Worm (Caenorhabditis elegans): ENCODE measurements around the gene hsp-12.3.
A peak's percentile ranks its signal among the peaks of the same experiment; 100 is the strongest.

DNA sequence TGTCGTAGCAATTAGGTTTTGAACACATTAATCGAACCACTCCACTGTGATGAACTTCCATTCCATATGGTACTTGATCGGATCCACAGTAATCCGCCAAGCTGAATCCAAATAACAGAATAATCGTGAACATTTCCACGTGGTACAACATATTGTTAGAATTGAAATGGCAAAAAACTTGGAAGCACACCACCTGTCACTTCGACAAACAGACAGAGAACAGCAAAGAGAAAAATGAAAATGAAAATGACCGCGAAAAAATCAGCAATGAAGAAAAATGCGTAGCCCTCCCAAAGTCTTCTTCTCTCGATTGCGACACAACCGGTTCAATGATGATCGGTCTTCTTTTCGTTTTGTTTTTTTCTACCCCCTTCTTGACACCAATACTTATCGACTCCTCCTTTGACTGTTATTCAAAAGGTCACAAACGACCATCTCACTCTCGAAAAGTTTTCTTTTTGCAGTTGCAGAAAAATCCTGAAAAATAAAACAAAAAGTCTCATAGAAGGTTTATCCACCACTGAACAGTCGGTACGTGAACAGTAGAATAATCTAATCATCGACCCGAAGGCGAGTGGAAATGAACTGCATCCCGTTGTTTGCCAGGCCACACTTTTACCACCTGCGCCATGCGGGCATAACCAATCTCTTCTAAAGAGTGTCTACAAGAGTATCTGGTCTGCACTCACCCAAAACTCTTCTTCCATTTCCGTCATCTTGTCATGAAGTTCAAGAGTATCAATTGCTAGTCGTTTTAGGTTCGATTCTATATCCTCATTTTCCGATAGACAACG lies 32.0 kb upstream of the hsp-12.3 start, which contains the start of gene wrt-3:
- TF ChIP-seq ama-1 (optimal IDR thresholded peaks at IDR 0.05), result no peak
- peak; percentile 93 for TF ChIP-seq ceh-13 (GFP tag; optimal IDR thresholded peaks at IDR 0.05)
- peak; percentile 87 for TF ChIP-seq hnd-1 (tag; optimal IDR thresholded peaks at IDR 0.05)
- peak; percentile 95 for TF ChIP-seq flt-1 (GFP tag; IDR thresholded peaks at IDR 0.05)
- peak; percentile 91 for TF ChIP-seq F13C5.2 (tag; optimal IDR thresholded peaks at IDR 0.05)
- TF ChIP-seq scrt-1 (GFP tag; IDR thresholded peaks at IDR 0.05), result peak; percentile 99
- peak; percentile 92 for TF ChIP-seq B0310.2 (tag; optimal IDR thresholded peaks at IDR 0.05)
- peak; percentile 86 for TF ChIP-seq ets-7 (tag; optimal IDR thresholded peaks at IDR 0.05)
- TF ChIP-seq hmbx-1 (tag; optimal IDR thresholded peaks at IDR 0.05), result peak; percentile 81
- peak; percentile 95 for TF ChIP-seq aly-1 (tag; optimal IDR thresholded peaks at IDR 0.05)
- TF ChIP-seq tbx-37 (GFP tag; conservative IDR thresholded peaks at IDR 0.05), result peak; percentile 94
- peak; percentile 98 for TF ChIP-seq tbx-11 (GFP tag; IDR thresholded peaks at IDR 0.05)
- peak; percentile 95 for TF ChIP-seq ceh-36 (tag; optimal IDR thresholded peaks at IDR 0.05)
- TF ChIP-seq tra-4 (tag; optimal IDR thresholded peaks at IDR 0.05), result peak; percentile 87
